Fruit fly (Drosophila melanogaster) whole organism, embryonic: ENCODE results near the gene CG7227.

ENCODE experiments used
- BtbVII ChIP-seq: fragments of 200-800 bp; sonication (Bioruptor generic); optimal IDR thresholded peaks from 3 replicates; lab custom pipeline; 2017; ENCODE audit warnings: missing biosample characterization, mild to moderate bottlenecking, missing genetic modification characterization
- C15 ChIP-seq: fragments of 200-800 bp; sonication (Bioruptor generic); IDR thresholded peaks from 3 replicates; pipeline ENCODE4 v1.3.6; 2022; ENCODE audit warnings: missing biosample characterization, missing genetic modification characterization
- CG10147 ChIP-seq: fragments of 200-800 bp; sonication (Bioruptor generic); optimal IDR thresholded peaks from 2 replicates; lab custom pipeline; 2019; ENCODE audit warnings: missing biosample characterization, mild to moderate bottlenecking, missing genetic modification characterization, moderate library complexity
- CG10274 ChIP-seq: fragments of 200-800 bp; sonication (Bioruptor generic); optimal IDR thresholded peaks from 3 replicates; lab custom pipeline; 2017; ENCODE audit warnings: missing biosample characterization, mild to moderate bottlenecking, missing genetic modification characterization
- CG11723 ChIP-seq: fragments of 200-800 bp; sonication (Bioruptor generic); optimal IDR thresholded peaks from 2 replicates; lab custom pipeline; 2017; ENCODE audit warnings: missing biosample characterization, mild to moderate bottlenecking, missing genetic modification characterization
- CG12071 ChIP-seq: fragments of 200-800 bp; sonication (Bioruptor generic); optimal IDR thresholded peaks from 3 replicates; lab custom pipeline; 2018; ENCODE audit warnings: missing biosample characterization, mild to moderate bottlenecking, missing genetic modification characterization
- CG12659 ChIP-seq: fragments of 200-800 bp; sonication (Bioruptor generic); optimal IDR thresholded peaks from 3 replicates; lab custom pipeline; 2017; ENCODE audit warnings: mild to moderate bottlenecking, missing biosample characterization, missing genetic modification reagents, missing genetic modification characterization
- CG14667 ChIP-seq: fragments of 200-800 bp; sonication (Bioruptor generic); IDR thresholded peaks from 2 replicates; pipeline ENCODE4 v1.3.6; 2022; ENCODE audit warnings: missing biosample characterization, missing genetic modification characterization
- CG15269 ChIP-seq: fragments of 200-800 bp; sonication (Bioruptor generic); optimal IDR thresholded peaks from 2 replicates; lab custom pipeline; 2018; ENCODE audit warnings: missing biosample characterization, mild to moderate bottlenecking, missing genetic modification characterization, moderate library complexity
- CG1529 ChIP-seq: fragments of 200-800 bp; sonication (Bioruptor generic); optimal IDR thresholded peaks from 3 replicates; lab custom pipeline; 2018; ENCODE audit warnings: missing biosample characterization, missing genetic modification characterization
- CG1603 ChIP-seq: fragments of 200-800 bp; sonication (Bioruptor generic); optimal IDR thresholded peaks from 2 replicates; lab custom pipeline; 2019; ENCODE audit warnings: missing biosample characterization, mild to moderate bottlenecking, missing genetic modification characterization, moderate library complexity
- CG17385 ChIP-seq: fragments of 200-800 bp; sonication (Bioruptor generic); optimal IDR thresholded peaks from 3 replicates; lab custom pipeline; 2018; ENCODE audit warnings: missing biosample characterization, mild to moderate bottlenecking, missing genetic modification characterization
- CG18011 ChIP-seq: fragments of 200-800 bp; sonication (Bioruptor generic); optimal IDR thresholded peaks from 2 replicates; lab custom pipeline; 2017; ENCODE audit warnings: missing biosample characterization, missing genetic modification characterization, mild to moderate bottlenecking, moderate library complexity, missing genotype
- CG18599 ChIP-seq: fragments of 200-800 bp; sonication (Bioruptor generic); optimal IDR thresholded peaks from 3 replicates; lab custom pipeline; 2017; ENCODE audit warnings: missing biosample characterization, missing genetic modification characterization, mild to moderate bottlenecking, moderate library complexity, missing genetic modification reagents
- CG2199 ChIP-seq: fragments of 200-800 bp; sonication (Bioruptor generic); IDR thresholded peaks from 3 replicates; pipeline ENCODE4 v1.3.6; 2022; ENCODE audit warnings: missing biosample characterization, missing genetic modification characterization
- CG2202 ChIP-seq: fragments of 200-800 bp; sonication (Bioruptor generic); optimal IDR thresholded peaks from 2 replicates; lab custom pipeline; 2018; ENCODE audit warnings: missing biosample characterization, mild to moderate bottlenecking, missing genetic modification characterization
- CG30431 ChIP-seq: fragments of 200-800 bp; sonication (Bioruptor generic); optimal IDR thresholded peaks from 2 replicates; lab custom pipeline; 2017; ENCODE audit warnings: missing biosample characterization, missing genetic modification characterization
- CG6791 ChIP-seq: fragments of 200-800 bp; sonication (Bioruptor generic); IDR thresholded peaks from 3 replicates; pipeline ENCODE4 v1.3.6; 2022; ENCODE audit warnings: missing biosample characterization, missing genetic modification characterization; ENCODE audit not compliant: partially characterized antibody
- CG6854 ChIP-seq: fragments of 200-800 bp; sonication (Bioruptor generic); optimal IDR thresholded peaks from 3 replicates; lab custom pipeline; 2017; ENCODE audit warnings: missing biosample characterization, mild to moderate bottlenecking, missing genetic modification characterization
- CG7786 ChIP-seq: fragments of 200-800 bp; sonication (Bioruptor generic); optimal IDR thresholded peaks from 2 replicates; lab custom pipeline; 2016; ENCODE audit warnings: missing biosample characterization, missing genetic modification characterization
- CG8290 ChIP-seq, 3 experiments: fragments of 200-800 bp; sonication (Bioruptor generic); optimal IDR thresholded peaks; 2 replicates each; lab custom pipeline; 2016 to 2019; ENCODE audit warnings: missing biosample characterization in 3 of 3, missing genetic modification characterization in 3 of 3, mild to moderate bottlenecking in 2 of 3, moderate library complexity in 1 of 3
- H15 ChIP-seq: fragments of 200-800 bp; sonication (Bioruptor generic); IDR thresholded peaks from 3 replicates; pipeline ENCODE4 v1.3.6; 2022; ENCODE audit warnings: missing biosample characterization, missing genetic modification characterization
- HLH54F ChIP-seq: fragments of 200-800 bp; sonication (Bioruptor generic); optimal IDR thresholded peaks from 3 replicates; lab custom pipeline; 2016; ENCODE audit warnings: missing biosample characterization, missing genetic modification characterization
- Hr51 ChIP-seq, 2 experiments: fragments of 200-800 bp; sonication (Bioruptor generic); optimal IDR thresholded peaks; 2 replicates in 1 of 2; 3 replicates in 1 of 2; lab custom pipeline; 2016 to 2018; ENCODE audit warnings: missing biosample characterization in 2 of 2, missing genetic modification characterization in 2 of 2, mild to moderate bottlenecking in 1 of 2, moderate library complexity in 1 of 2
- MESR4 ChIP-seq: fragments of 200-800 bp; sonication (Bioruptor generic); optimal IDR thresholded peaks from 2 replicates; lab custom pipeline; 2018; ENCODE audit warnings: missing biosample characterization, mild to moderate bottlenecking, missing genetic modification characterization, moderate library complexity
- Meics ChIP-seq: fragments of 200-800 bp; sonication (Bioruptor generic); optimal IDR thresholded peaks from 2 replicates; lab custom pipeline; 2017; ENCODE audit warnings: missing biosample characterization, mild to moderate bottlenecking, missing genetic modification characterization
- NK7.1 ChIP-seq: fragments of 200-800 bp; sonication (Bioruptor generic); optimal IDR thresholded peaks from 3 replicates; lab custom pipeline; 2016; ENCODE audit warnings: missing biosample characterization, missing genetic modification characterization
- Poxn ChIP-seq: fragments of 200-800 bp; sonication (Bioruptor generic); IDR thresholded peaks from 2 replicates; pipeline ENCODE4 v1.3.6; 2022; ENCODE audit warnings: missing biosample characterization, missing genetic modification characterization
- Sox100B ChIP-seq: fragments of 200-800 bp; sonication (Bioruptor generic); optimal IDR thresholded peaks from 3 replicates; lab custom pipeline; 2018; ENCODE audit warnings: missing biosample characterization, mild to moderate bottlenecking, missing genetic modification characterization
- ab ChIP-seq: fragments of 200-800 bp; sonication (Bioruptor generic); optimal IDR thresholded peaks from 2 replicates; lab custom pipeline; 2016; ENCODE audit warnings: missing biosample characterization, missing genetic modification characterization
- al ChIP-seq: fragments of 200-800 bp; sonication (Bioruptor generic); IDR thresholded peaks from 2 replicates; pipeline ENCODE4 v1.3.6; 2022; ENCODE audit warnings: missing biosample characterization, missing genetic modification characterization
- bab2 ChIP-seq: fragments of 200-800 bp; sonication (Bioruptor generic); optimal IDR thresholded peaks from 2 replicates; lab custom pipeline; 2016; ENCODE audit warnings: missing biosample characterization, missing genetic modification characterization
- bbx ChIP-seq: fragments of 200-800 bp; sonication (Bioruptor generic); IDR thresholded peaks from 2 replicates; pipeline ENCODE4 v1.3.6; 2022; ENCODE audit warnings: missing biosample characterization, missing genetic modification characterization; ENCODE audit not compliant: partially characterized antibody
- dan ChIP-seq: fragments of 200-800 bp; sonication (Bioruptor generic); IDR thresholded peaks from 2 replicates; pipeline ENCODE4 v1.3.6; 2022; ENCODE audit warnings: missing biosample characterization, missing genetic modification characterization
- dpn ChIP-seq, 2 experiments: fragments of 200-800 bp; sonication (Bioruptor generic); optimal IDR thresholded peaks; 3 replicates each; lab custom pipeline; 2016; ENCODE audit warnings: missing biosample characterization in 2 of 2, missing genetic modification characterization in 2 of 2
- emc ChIP-seq: fragments of 200-800 bp; sonication (Bioruptor generic); optimal IDR thresholded peaks from 2 replicates; lab custom pipeline; 2016; ENCODE audit warnings: missing biosample characterization, missing genetic modification characterization
- esg ChIP-seq: fragments of 200-800 bp; sonication (Bioruptor generic); conservative IDR thresholded peaks from 2 replicates; pipeline ENCODE4 v1.3.6; 2022; ENCODE audit warnings: missing biosample characterization, missing genetic modification characterization
- gfzf ChIP-seq: fragments of 200-800 bp; sonication (Bioruptor generic); optimal IDR thresholded peaks from 2 replicates; lab custom pipeline; 2016; ENCODE audit warnings: missing biosample characterization, mild to moderate bottlenecking, missing genetic modification characterization, moderate library complexity
- her ChIP-seq: fragments of 200-800 bp; sonication (Bioruptor generic); optimal IDR thresholded peaks from 2 replicates; lab custom pipeline; 2016; ENCODE audit warnings: missing biosample characterization, missing genetic modification characterization
- kay ChIP-seq: fragments of 200-800 bp; sonication (Bioruptor generic); optimal IDR thresholded peaks from 2 replicates; lab custom pipeline; 2016; ENCODE audit warnings: missing biosample characterization, missing genetic modification characterization
- maf-S ChIP-seq: fragments of 200-800 bp; sonication (Bioruptor generic); optimal IDR thresholded peaks from 2 replicates; lab custom pipeline; 2016; ENCODE audit warnings: missing biosample characterization, missing genetic modification characterization
- nerfin-1 ChIP-seq: fragments of 200-800 bp; sonication (Bioruptor generic); optimal IDR thresholded peaks from 3 replicates; lab custom pipeline; 2019; ENCODE audit warnings: missing biosample characterization, mild to moderate bottlenecking, missing genetic modification characterization, moderate library complexity
- oc ChIP-seq: fragments of 200-800 bp; sonication (Bioruptor generic); optimal IDR thresholded peaks from 2 replicates; lab custom pipeline; 2018; ENCODE audit warnings: missing biosample characterization, mild to moderate bottlenecking, missing genetic modification characterization, moderate library complexity
- peb ChIP-seq: fragments of 200-800 bp; sonication (Bioruptor generic); IDR thresholded peaks from 2 replicates; pipeline ENCODE4 v1.3.6; 2022; ENCODE audit warnings: missing biosample characterization, missing genetic modification characterization
- schlank ChIP-seq: fragments of 200-800 bp; sonication (Bioruptor generic); optimal IDR thresholded peaks from 2 replicates; lab custom pipeline; 2018; ENCODE audit warnings: missing biosample characterization, mild to moderate bottlenecking, missing genetic modification characterization
- sens ChIP-seq: fragments of 200-800 bp; sonication (Bioruptor generic); peaks from one replicate; lab custom pipeline; 2016; ENCODE audit warnings: missing biosample characterization, missing genetic modification characterization
- tna ChIP-seq: fragments of 200-800 bp; sonication (Bioruptor generic); IDR thresholded peaks from 2 replicates; pipeline ENCODE4 v1.3.6; 2022; ENCODE audit warnings: missing biosample characterization, missing genetic modification characterization; ENCODE audit not compliant: partially characterized antibody
- unc-4 ChIP-seq: fragments of 200-800 bp; sonication (Bioruptor generic); IDR thresholded peaks from 2 replicates; pipeline ENCODE4 v1.3.6; 2022; ENCODE audit warnings: missing biosample characterization, missing genetic modification characterization; ENCODE audit not compliant: partially characterized antibody
- zen ChIP-seq: fragments of 200-800 bp; sonication (Bioruptor generic); optimal IDR thresholded peaks from 3 replicates; lab custom pipeline; 2018; ENCODE audit warnings: missing biosample characterization, mild to moderate bottlenecking, missing genetic modification characterization, moderate library complexity

CG7227 gene

DNA sequence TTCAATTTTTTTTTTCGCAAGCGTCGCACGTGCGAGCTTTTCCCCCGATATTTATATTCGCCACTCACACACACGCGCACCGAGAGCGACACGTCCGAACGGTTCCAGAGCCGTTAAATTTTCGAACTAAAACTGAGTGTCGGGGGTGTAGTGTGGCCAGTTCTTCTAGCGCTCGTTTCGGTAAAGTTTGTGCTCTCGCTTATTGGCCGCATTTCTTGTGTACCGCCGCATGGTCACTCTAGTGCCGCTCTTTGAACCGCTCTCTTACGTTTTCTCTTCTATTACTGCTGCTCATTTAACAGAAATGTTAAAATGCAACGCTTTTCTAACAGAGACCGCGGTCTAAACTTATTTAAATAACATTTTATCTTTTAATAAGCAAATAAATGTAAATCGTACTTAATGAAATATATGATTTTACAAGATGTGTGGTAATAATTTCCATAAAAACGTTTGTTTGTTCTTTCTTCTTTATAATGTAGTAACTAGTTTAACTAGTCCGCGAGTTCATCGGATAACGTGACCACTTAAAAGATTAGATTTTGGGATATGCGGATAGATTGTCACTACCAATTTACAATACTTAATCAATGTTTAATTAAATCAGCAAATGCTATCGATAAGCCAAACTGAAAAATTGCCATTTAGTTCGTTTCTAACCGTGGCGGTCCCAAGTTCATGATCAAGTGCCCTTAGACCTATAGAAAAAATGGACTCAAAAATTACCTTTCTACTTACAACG is 13.7 kb downstream of the CG7227 start, which contains the start of gene Snoo (continued):
- no peak for TF ChIP-seq kay (GFP tag; lab: Kevin White, UChicago)
- no peak for TF ChIP-seq H15 (GFP tag; lab: Robert Waterston, UW)
- TF ChIP-seq Meics = no peak
- no peak for TF ChIP-seq C15
- no peak for TF ChIP-seq CG7786
- no peak for TF ChIP-seq CG2199 (GFP tag; lab: Robert Waterston, UW)
- no peak for TF ChIP-seq schlank (tag; lab: Kevin White, UChicago)
- TF ChIP-seq CG6791 (GFP tag; lab: Robert Waterston, UW) = peak; percentile 59; the same call in 1 of the 3 replicates
- peak; percentile 26 for TF ChIP-seq MESR4 (GFP tag; lab: Kevin White, UChicago)
- no peak for TF ChIP-seq CG1529 (GFP tag; lab: Kevin White, UChicago)
- TF ChIP-seq sens = no peak
- no peak for TF ChIP-seq CG8290 (GFP tag; optimal IDR thresholded peaks at IDR 0.05; lab: Kevin White, UChicago)
- TF ChIP-seq CG8290 (tag; optimal IDR thresholded peaks at IDR 0.05; lab: Kevin White, UChicago) = peak in 1 of 2 experiments; percentile 76
- TF ChIP-seq CG17385 = no peak
- no peak for TF ChIP-seq CG10147 (GFP tag; lab: Kevin White, UChicago)
- TF ChIP-seq Hr51 (GFP tag; optimal IDR thresholded peaks at IDR 0.05; lab: Kevin White, UChicago) = no peak
- no peak for TF ChIP-seq esg
- TF ChIP-seq CG2202 (tag; lab: Kevin White, UChicago) = no peak
- no peak for TF ChIP-seq oc
- TF ChIP-seq HLH54F (GFP tag; lab: Kevin White, UChicago) = no peak
- no peak for TF ChIP-seq NK7.1
- TF ChIP-seq CG12071 (GFP tag; lab: Kevin White, UChicago) = no peak
- TF ChIP-seq gfzf = peak; percentile 96
- TF ChIP-seq her (GFP tag; lab: Kevin White, UChicago) = peak; percentile 18
- TF ChIP-seq CG10274 (GFP tag; lab: Kevin White, UChicago) = no peak
- TF ChIP-seq nerfin-1 (tag; lab: Kevin White, UChicago) = no peak
- TF ChIP-seq Sox100B (GFP tag; lab: Kevin White, UChicago) = no peak
- no peak for TF ChIP-seq CG30431
- no peak for TF ChIP-seq CG15269 (tag; lab: Kevin White, UChicago)
- no peak for TF ChIP-seq bab2
- TF ChIP-seq emc (GFP tag; lab: Kevin White, UChicago) = no peak
- no peak for TF ChIP-seq zen
- peak; percentile 46; the same call in 1 of the 2 replicates for TF ChIP-seq bbx (GFP tag; lab: Robert Waterston, UW)
- peak; percentile 18 for TF ChIP-seq CG6854 (GFP tag; lab: Kevin White, UChicago)
- peak; percentile 44 for TF ChIP-seq CG12659 (GFP tag; lab: Kevin White, UChicago)
- TF ChIP-seq tna = peak; percentile 12; the same call in 1 of the 2 replicates
- no peak for TF ChIP-seq dpn (GFP tag; optimal IDR thresholded peaks at IDR 0.05; lab: Kevin White, UChicago)
- no peak for TF ChIP-seq CG14667 (GFP tag; lab: Robert Waterston, UW)
- TF ChIP-seq CG11723 (GFP tag; lab: Kevin White, UChicago) = no peak
- no peak for TF ChIP-seq CG18599 (GFP tag; lab: Kevin White, UChicago)
- 0 out of 2 replicates have a peak, but pooled peaks have one; percentile 16 for TF ChIP-seq unc-4
- no peak for TF ChIP-seq peb (GFP tag; lab: Robert Waterston, UW)
- TF ChIP-seq al (GFP tag; lab: Robert Waterston, UW) = no peak
- TF ChIP-seq maf-S (GFP tag; lab: Kevin White, UChicago) = no peak
- no peak for TF ChIP-seq Poxn (GFP tag; lab: Robert Waterston, UW)
- TF ChIP-seq CG18011 (GFP tag; lab: Kevin White, UChicago) = no peak
- peak; percentile 50 for TF ChIP-seq CG1603 (tag; lab: Kevin White, UChicago)
- TF ChIP-seq dan (GFP tag; lab: Robert Waterston, UW) = no peak
- TF ChIP-seq BtbVII (GFP tag; lab: Kevin White, UChicago) = no peak
- TF ChIP-seq ab = no peak
